Fruit fly (Drosophila melanogaster) whole organism, prepupa: ENCODE measurements around the gene CG43057.

ENCODE experiments used
- CG11294 ChIP-seq: fragments of 200-800 bp; sonication (Bioruptor generic); IDR thresholded peaks from 2 replicates; pipeline ENCODE4 v1.3.6; 2022; ENCODE audit warnings: missing biosample characterization, missing genetic modification characterization
- CG4318 ChIP-seq: fragments of 200-800 bp; sonication (Bioruptor generic); optimal IDR thresholded peaks from 3 replicates; lab custom pipeline; 2017; ENCODE audit warnings: missing biosample characterization, mild to moderate bottlenecking, missing genetic modification characterization
- CG6854 ChIP-seq: fragments of 200-800 bp; sonication (Bioruptor generic); optimal IDR thresholded peaks from 2 replicates; lab custom pipeline; 2017; ENCODE audit warnings: missing biosample characterization, mild to moderate bottlenecking, missing genetic modification characterization
- CG8319 ChIP-seq: fragments of 200-800 bp; sonication (Bioruptor generic); optimal IDR thresholded peaks from 3 replicates; lab custom pipeline; 2016; ENCODE audit warnings: missing biosample characterization, missing genetic modification characterization
- CG8632 ChIP-seq: fragments of 200-800 bp; sonication (Bioruptor generic); optimal IDR thresholded peaks from 3 replicates; lab custom pipeline; 2016; ENCODE audit warnings: missing biosample characterization, missing genetic modification characterization
- OdsH ChIP-seq: fragments of 200-800 bp; sonication (Bioruptor generic); optimal IDR thresholded peaks from 3 replicates; lab custom pipeline; 2016; ENCODE audit warnings: missing biosample characterization, missing genetic modification characterization
- dac ChIP-seq: fragments of 200-800 bp; sonication (Bioruptor generic); optimal IDR thresholded peaks from 2 replicates; lab custom pipeline; 2017; ENCODE audit warnings: missing biosample characterization, mild to moderate bottlenecking, missing genetic modification characterization
- lz ChIP-seq: fragments of 200-800 bp; sonication (Bioruptor generic); optimal IDR thresholded peaks from 3 replicates; lab custom pipeline; 2016; ENCODE audit warnings: missing biosample characterization, missing genetic modification characterization

- TF ChIP-seq CG8632 (GFP tag; lab: Kevin White, UChicago) (no peak), CG4318 (GFP tag; lab: Kevin White, UChicago) (no peak), CG6854 (GFP tag; lab: Kevin White, UChicago) (no peak), CG11294 (GFP tag; lab: Robert Waterston, UW) (no peak), CG8319 (GFP tag; lab: Kevin White, UChicago) (no peak), dac (GFP tag; lab: Kevin White, UChicago) (no peak), lz (GFP tag; lab: Kevin White, UChicago) (no peak), OdsH (GFP tag; lab: Kevin White, UChicago) (no peak)
Observed at dm6 chr2L:8243903-8244302, at the start of gene CG43057.
